Fruit fly (Drosophila melanogaster) Kc167 (cell line): ENCODE measurements around the gene CG3603.

Experiments
- Myc ChIP-seq: fragments of >200 bp; optimal IDR thresholded peaks from 2 replicates; lab custom pipeline; 2017; ENCODE audit warnings: missing external identifiers
- insv ChIP-seq: fragments of >200 bp; optimal IDR thresholded peaks from 3 replicates; lab custom pipeline; 2018; ENCODE audit warnings: missing external identifiers
- psq ChIP-seq: fragments of >200 bp; optimal IDR thresholded peaks from 2 replicates; lab custom pipeline; 2017; ENCODE audit warnings: missing external identifiers

DNA sequence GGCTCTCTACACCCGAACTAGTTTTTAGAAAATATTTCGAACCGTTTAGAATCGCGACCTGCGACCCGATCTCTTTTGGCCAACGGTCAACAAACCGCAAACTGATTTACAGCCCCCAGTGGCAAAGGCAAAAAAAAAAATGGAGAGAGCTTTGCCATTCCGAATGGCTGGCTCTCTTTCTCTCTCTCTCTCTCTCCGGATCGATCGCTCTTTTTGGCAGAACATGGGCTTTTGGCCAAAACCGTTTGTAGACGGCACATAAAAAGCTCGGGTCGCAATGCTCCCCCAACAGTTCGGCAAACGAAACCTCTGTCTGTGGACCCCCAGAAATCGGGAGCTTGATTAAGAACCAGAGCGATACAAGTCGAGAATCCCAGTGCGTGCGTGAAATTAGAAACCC is 18.3 kb upstream of the CG3603 start, which contains the start of gene CG32793:
- TF ChIP-seq insv (lab: Kevin White, UChicago) (no peak), Myc (lab: Kevin White, UChicago) (no peak), psq (lab: Kevin White, UChicago) (no peak)
